Worm (Caenorhabditis elegans): ENCODE data around the gene M03B6.4.
A peak's percentile ranks its signal among the peaks of the same experiment; 100 is the strongest.

DNA sequence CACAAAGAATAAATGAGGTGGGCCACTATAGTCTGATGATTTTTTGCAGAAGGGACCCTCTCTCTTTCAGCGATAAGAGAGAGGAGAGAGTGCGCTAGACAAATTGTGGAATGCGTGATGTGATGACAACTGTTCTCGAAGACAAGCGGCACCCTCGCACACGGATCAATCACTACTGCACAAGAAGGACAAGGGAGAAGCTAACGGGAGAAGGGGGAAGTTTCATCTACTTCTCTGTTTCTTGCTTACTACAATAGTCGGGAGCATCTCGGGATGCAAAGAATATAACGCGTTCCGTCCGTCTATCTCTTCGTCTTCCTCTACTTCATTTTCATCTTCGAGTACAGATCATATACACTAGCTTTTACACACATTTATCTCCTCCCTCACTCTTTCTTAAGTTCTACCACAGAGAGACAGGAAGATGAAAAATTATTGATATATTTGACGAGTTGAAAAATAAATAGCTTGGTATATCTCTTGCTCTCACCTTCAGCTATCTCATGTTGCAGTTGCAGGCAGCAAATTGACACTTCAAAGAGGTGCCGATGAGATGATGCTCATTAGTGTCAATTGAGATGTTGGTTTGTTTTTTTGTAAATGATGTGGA, 14.8 kb downstream of the M03B6.4 start:
- TF ChIP-seq jun-1 (tag; optimal IDR thresholded peaks at IDR 0.05), result no peak
- peak; percentile 2 for TF ChIP-seq snu-23 (GFP tag; optimal IDR thresholded peaks at IDR 0.05)
- TF ChIP-seq sup-37 (GFP tag; optimal IDR thresholded peaks at IDR 0.05), result no peak
- no peak for TF ChIP-seq mab-9 (GFP tag; IDR thresholded peaks at IDR 0.05)
- no peak for TF ChIP-seq aha-1 (tag; optimal IDR thresholded peaks at IDR 0.05)
- no peak for TF ChIP-seq nhr-12 (tag; optimal IDR thresholded peaks at IDR 0.05)
- TF ChIP-seq elt-3 (tag; optimal IDR thresholded peaks at IDR 0.05), result no peak
- TF ChIP-seq skn-1 (tag; optimal IDR thresholded peaks at IDR 0.05), result no peak
- TF ChIP-seq hlh-4 (tag; optimal IDR thresholded peaks at IDR 0.05), result no peak
- TF ChIP-seq unc-130 (tag; optimal IDR thresholded peaks at IDR 0.05), result peak; percentile 40
- no peak for TF ChIP-seq sox-4 (tag; optimal IDR thresholded peaks at IDR 0.05)
- TF ChIP-seq lin-35 (GFP tag; optimal IDR thresholded peaks at IDR 0.05), result no peak
